Worm (Caenorhabditis elegans) whole organism, early embryonic: ENCODE results near the gene srg-61.

Source experiments
- B0310.2 ChIP-seq: sonication (generic microtip); optimal IDR thresholded peaks from 2 replicates; lab custom pipeline; 2016; ENCODE audit warnings: mild to moderate bottlenecking, missing genetic modification characterization, missing compliant biosample characterization
- F13C5.2 ChIP-seq: sonication (generic microtip); optimal IDR thresholded peaks from 2 replicates; lab custom pipeline; 2017; ENCODE audit warnings: mild to moderate bottlenecking, missing genetic modification characterization, inconsistent platforms, missing compliant biosample characterization
- aly-1 ChIP-seq: sonication (generic microtip); optimal IDR thresholded peaks from 2 replicates; lab custom pipeline; 2016; ENCODE audit warnings: missing genetic modification characterization, missing compliant biosample characterization
- ama-1 ChIP-seq: fragments of 150-350 bp; optimal IDR thresholded peaks from 2 replicates; lab custom pipeline; 2014
- ceh-13 ChIP-seq: fragments of 200-800 bp; sonication (Bioruptor generic); optimal IDR thresholded peaks from 2 replicates; lab custom pipeline; 2018; ENCODE audit warnings: mild to moderate bottlenecking, missing genetic modification characterization, missing compliant biosample characterization
- ceh-36 ChIP-seq: sonication (generic microtip); optimal IDR thresholded peaks from 2 replicates; lab custom pipeline; 2016; ENCODE audit warnings: missing genetic modification characterization, inconsistent platforms, missing compliant biosample characterization
- flt-1 ChIP-seq: fragments of 200-800 bp; sonication (Bioruptor generic); IDR thresholded peaks from 2 replicates; pipeline ENCODE4 v1.3.6; 2022; ENCODE audit warnings: missing genetic modification characterization, missing compliant biosample characterization
- hmbx-1 ChIP-seq: sonication (generic microtip); optimal IDR thresholded peaks from 2 replicates; lab custom pipeline; 2016; ENCODE audit warnings: mild to moderate bottlenecking, missing genetic modification characterization, missing compliant biosample characterization
- hnd-1 ChIP-seq: sonication (generic microtip); optimal IDR thresholded peaks from 2 replicates; lab custom pipeline; 2016; ENCODE audit warnings: missing genetic modification characterization, missing compliant biosample characterization
- pes-1 ChIP-seq: fragments of 200-800 bp; sonication (Bioruptor generic); IDR thresholded peaks from 2 replicates; pipeline ENCODE4 v1.3.6; 2022; ENCODE audit warnings: missing genetic modification reagents, missing genetic modification characterization, missing compliant biosample characterization
- scrt-1 ChIP-seq: fragments of 200-800 bp; sonication (Bioruptor generic); IDR thresholded peaks from 2 replicates; pipeline ENCODE4 v1.3.6; 2022; ENCODE audit warnings: missing genetic modification characterization, missing compliant biosample characterization
- tbx-11 ChIP-seq: fragments of 200-800 bp; sonication (Bioruptor generic); IDR thresholded peaks from 2 replicates; pipeline ENCODE4 v1.3.6; 2022; ENCODE audit warnings: missing genetic modification characterization, missing compliant biosample characterization
- tbx-37 ChIP-seq: fragments of 200-800 bp; sonication (Bioruptor generic); conservative IDR thresholded peaks from 2 replicates; pipeline ENCODE4 v1.3.6; 2022; ENCODE audit warnings: missing genetic modification reagents, missing genetic modification characterization, missing compliant biosample characterization
- tra-4 ChIP-seq: sonication (generic microtip); optimal IDR thresholded peaks from 2 replicates; lab custom pipeline; 2017; ENCODE audit warnings: missing genetic modification characterization, missing compliant biosample characterization

- TF ChIP-seq ceh-13 (GFP tag; lab: Kevin White, UChicago): no peak
- no peak for TF ChIP-seq tbx-37 (GFP tag; lab: Robert Waterston, UW)
- no peak for TF ChIP-seq ama-1
- no peak for TF ChIP-seq flt-1 (GFP tag; lab: Robert Waterston, UW)
- no peak for TF ChIP-seq hnd-1 (tag; lab: Kevin White, UChicago)
- TF ChIP-seq tra-4 (tag; lab: Kevin White, UChicago): no peak
- no peak for TF ChIP-seq pes-1 (GFP tag; lab: Robert Waterston, UW)
- TF ChIP-seq scrt-1 (GFP tag; lab: Robert Waterston, UW): no peak
- no peak for TF ChIP-seq F13C5.2
- TF ChIP-seq tbx-11 (GFP tag; lab: Robert Waterston, UW): no peak
- no peak for TF ChIP-seq B0310.2 (tag; lab: Kevin White, UChicago)
- no peak for TF ChIP-seq aly-1 (tag; lab: Kevin White, UChicago)
- no peak for TF ChIP-seq hmbx-1 (tag; lab: Kevin White, UChicago)
- no peak for TF ChIP-seq ceh-36
Measured at ce11 chrV:2706379-2706778, 33.7 kb downstream of the srg-61 start.
